Worm (Caenorhabditis elegans) whole organism, early embryonic: Measurements from ENCODE around the gene srz-97.

Source experiments
- F13C5.2 ChIP-seq: sonication (generic microtip); optimal IDR thresholded peaks from 2 replicates; lab custom pipeline; 2017; ENCODE audit warnings: mild to moderate bottlenecking, missing genetic modification characterization, inconsistent platforms, missing compliant biosample characterization
- flt-1 ChIP-seq: fragments of 200-800 bp; sonication (Bioruptor generic); IDR thresholded peaks from 2 replicates; pipeline ENCODE4 v1.3.6; 2022; ENCODE audit warnings: missing genetic modification characterization, missing compliant biosample characterization
- pes-1 ChIP-seq: fragments of 200-800 bp; sonication (Bioruptor generic); IDR thresholded peaks from 2 replicates; pipeline ENCODE4 v1.3.6; 2022; ENCODE audit warnings: missing genetic modification reagents, missing genetic modification characterization, missing compliant biosample characterization

- no peak for TF ChIP-seq flt-1
- TF ChIP-seq pes-1 (GFP tag; lab: Robert Waterston, UW) = no peak
- TF ChIP-seq F13C5.2 (tag; lab: Kevin White, UChicago) = no peak
Observed at ce11 chrV:14426013-14426412, 42.0 kb downstream of the srz-97 start.
